Worm (Caenorhabditis elegans): Measurements from ENCODE around the gene elc-1.
A peak's percentile ranks its signal among the peaks of the same experiment; 100 is the strongest.

elc-1 gene

DNA sequence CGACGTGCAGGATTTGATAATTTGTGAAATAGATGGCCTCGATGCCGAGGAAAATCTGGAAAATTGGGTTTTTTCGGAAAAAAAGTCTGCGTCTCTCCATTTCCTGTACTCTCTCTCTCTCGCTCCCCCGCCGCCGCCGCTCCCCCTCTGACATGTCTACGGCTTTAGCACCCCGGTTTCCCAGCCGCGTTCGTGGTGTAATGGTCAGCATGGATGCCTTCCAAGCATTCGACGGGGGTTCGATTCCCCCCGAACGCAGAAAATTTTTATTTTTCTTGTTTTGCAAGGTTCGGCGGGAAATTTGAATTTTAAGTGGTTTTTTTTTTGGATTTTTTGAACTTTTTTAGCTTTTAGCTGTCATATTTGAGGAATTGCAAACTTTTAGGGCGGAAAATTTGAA is 7.3 kb upstream of the elc-1 start (continued):
- TF ChIP-seq F49E8.2 (tag; optimal IDR thresholded peaks at IDR 0.05; ENCODE audit: insufficient read depth) (peak; percentile 22), C06A6.2 (GFP tag; conservative IDR thresholded peaks at IDR 0.05) (no peak), hrde-1 (tag; optimal IDR thresholded peaks at IDR 0.05; ENCODE audit: borderline replicate concordance) (peak; percentile 73), B0336.3 (GFP tag; IDR thresholded peaks at IDR 0.05) (peak; percentile 46; the same call in 1 of the 2 replicates), C17E4.6 (GFP tag; IDR thresholded peaks at IDR 0.05) (no peak), ztf-18 (tag; optimal IDR thresholded peaks at IDR 0.05) (peak; percentile 62), egl-18 (GFP tag; IDR thresholded peaks at IDR 0.05) (no peak), mcd-1 (GFP tag; IDR thresholded peaks at IDR 0.05) (peak; percentile 84), B0019.2 (GFP tag; conservative IDR thresholded peaks at IDR 0.05) (no peak), F10E7.11 (tag; optimal IDR thresholded peaks at IDR 0.05) (peak; percentile 59), mxl-1 (tag; optimal IDR thresholded peaks at IDR 0.05) (peak; percentile 24), madf-6 (GFP tag; IDR thresholded peaks at IDR 0.05) (peak; percentile 64; the same call in 1 of the 2 replicates), tbp1 (GFP tag; optimal IDR thresholded peaks at IDR 0.05) (peak; percentile 99), him-1 (tag; optimal IDR thresholded peaks at IDR 0.05) (peak; percentile 48), atf-7 (tag; optimal IDR thresholded peaks at IDR 0.05) (peak; percentile 65), D2030.7 (GFP tag; IDR thresholded peaks at IDR 0.05) (peak; percentile 82), F23B12.7 (tag; optimal IDR thresholded peaks at IDR 0.05; ENCODE audit: insufficient read depth) (peak; percentile 77), ztf-3 (GFP tag; optimal IDR thresholded peaks at IDR 0.05) (no peak), snpc-4 (GFP tag; optimal IDR thresholded peaks at IDR 0.05) (no peak), snpc-4 (tag; optimal IDR thresholded peaks at IDR 0.05) (peak in 3 of 4 experiments; percentile 9 to 32 (median 31)), dpl-1 (GFP tag; optimal IDR thresholded peaks at IDR 0.05) (peak; percentile 38), ztf-6 (GFP tag; IDR thresholded peaks at IDR 0.05) (0 out of 2 replicates have a peak, but pooled peaks have one; percentile 46), xnd-1 (tag; optimal IDR thresholded peaks at IDR 0.05) (no peak), F22D6.2 (tag; optimal IDR thresholded peaks at IDR 0.05) (no peak), zfh-2 (GFP tag; conservative IDR thresholded peaks at IDR 0.05) (peak; percentile 93), rec-8 (tag; optimal IDR thresholded peaks at IDR 0.05) (peak in 1 of 2 experiments; percentile 35), nhr-80 (tag; optimal IDR thresholded peaks at IDR 0.05) (peak; percentile 18), unc-130 (GFP tag; optimal IDR thresholded peaks at IDR 0.05) (no peak), zim-3 (tag; optimal IDR thresholded peaks at IDR 0.05) (no peak), F33H1.4 (GFP tag; IDR thresholded peaks at IDR 0.05) (peak; percentile 58), egl-44 (GFP tag; IDR thresholded peaks at IDR 0.05) (peak; percentile 80; the same call in 1 of the 2 replicates), madf-8 (GFP tag; conservative IDR thresholded peaks at IDR 0.05) (no peak), Y67H2A.10 (GFP tag; conservative IDR thresholded peaks at IDR 0.05) (no peak), gei-17 (GFP tag; optimal IDR thresholded peaks at IDR 0.05) (peak; percentile 15), lin-26 (GFP tag; IDR thresholded peaks at IDR 0.05) (peak; percentile 87), efl-1 (GFP tag; optimal IDR thresholded peaks at IDR 0.05) (peak; percentile 16), rpc-1 (optimal IDR thresholded peaks at IDR 0.05) (peak; percentile 72), rpc-1 (tag; optimal IDR thresholded peaks at IDR 0.05) (peak; percentile 84), egrh-3 (GFP tag; IDR thresholded peaks at IDR 0.05) (peak; percentile 76), attf-5 (GFP tag; optimal IDR thresholded peaks at IDR 0.05) (peak; percentile 57), Y95B8A.8 (GFP tag; IDR thresholded peaks at IDR 0.05) (0 out of 2 replicates have a peak, but pooled peaks have one; percentile 33), hmg-1.2 (GFP tag; IDR thresholded peaks at IDR 0.05) (peak; percentile 100), somi-1 (GFP tag; optimal IDR thresholded peaks at IDR 0.05) (no peak)
